Fruit fly (Drosophila melanogaster) whole organism, prepupa: ENCODE data around the gene PGRP-LC.

Source experiments
- Blimp-1 ChIP-seq: fragments of 200-800 bp; sonication (Bioruptor generic); optimal IDR thresholded peaks from 3 replicates; lab custom pipeline; 2017; ENCODE audit warnings: missing biosample characterization, missing genetic modification characterization, mild to moderate bottlenecking, moderate library complexity, missing genetic modification reagents
- CG10669 ChIP-seq: fragments of 200-800 bp; sonication (Bioruptor generic); optimal IDR thresholded peaks from 3 replicates; lab custom pipeline; 2018; ENCODE audit warnings: missing biosample characterization, mild to moderate bottlenecking, missing genetic modification characterization, moderate library complexity
- CG11294 ChIP-seq: fragments of 200-800 bp; sonication (Bioruptor generic); IDR thresholded peaks from 2 replicates; pipeline ENCODE4 v1.3.6; 2022; ENCODE audit warnings: missing biosample characterization, missing genetic modification characterization
- CG11762 ChIP-seq: fragments of 200-800 bp; sonication (Bioruptor generic); optimal IDR thresholded peaks from 3 replicates; lab custom pipeline; 2016; ENCODE audit warnings: missing biosample characterization, missing genetic modification characterization; ENCODE audit not compliant: insufficient read depth
- CG15336 ChIP-seq: fragments of 200-800 bp; sonication (Bioruptor generic); IDR thresholded peaks from 2 replicates; pipeline ENCODE4 v1.3.6; 2022; ENCODE audit warnings: missing biosample characterization, missing genetic modification characterization
- CG1621 ChIP-seq: fragments of 200-800 bp; sonication (Bioruptor generic); optimal IDR thresholded peaks from 3 replicates; lab custom pipeline; 2018; ENCODE audit warnings: missing biosample characterization, mild to moderate bottlenecking, missing genetic modification characterization
- CG16779 ChIP-seq: fragments of 200-800 bp; sonication (Bioruptor generic); optimal IDR thresholded peaks from 3 replicates; lab custom pipeline; 2017; ENCODE audit warnings: missing biosample characterization, mild to moderate bottlenecking, missing genetic modification characterization
- CG31627 ChIP-seq: fragments of 200-800 bp; sonication (Bioruptor generic); optimal IDR thresholded peaks from 3 replicates; lab custom pipeline; 2016; ENCODE audit warnings: missing biosample characterization, missing genetic modification characterization
- CG32006 ChIP-seq: fragments of 200-800 bp; sonication (Bioruptor generic); optimal IDR thresholded peaks from 3 replicates; lab custom pipeline; 2017; ENCODE audit warnings: missing biosample characterization, mild to moderate bottlenecking, missing genetic modification characterization
- CG34406 ChIP-seq: fragments of 200-800 bp; sonication (Bioruptor generic); optimal IDR thresholded peaks from 3 replicates; lab custom pipeline; 2016; ENCODE audit warnings: missing biosample characterization, missing genetic modification characterization
- CG3919 ChIP-seq: fragments of 200-800 bp; sonication (Bioruptor generic); optimal IDR thresholded peaks from 3 replicates; lab custom pipeline; 2016; ENCODE audit warnings: missing biosample characterization, missing genetic modification characterization
- CG4318 ChIP-seq: fragments of 200-800 bp; sonication (Bioruptor generic); optimal IDR thresholded peaks from 3 replicates; lab custom pipeline; 2017; ENCODE audit warnings: missing biosample characterization, mild to moderate bottlenecking, missing genetic modification characterization
- CG6276 ChIP-seq: fragments of 200-800 bp; sonication (Bioruptor generic); optimal IDR thresholded peaks from 2 replicates; lab custom pipeline; 2017; ENCODE audit warnings: missing biosample characterization, mild to moderate bottlenecking, missing genetic modification characterization
- CG6792 ChIP-seq: fragments of 200-800 bp; sonication (Bioruptor generic); optimal IDR thresholded peaks from 3 replicates; lab custom pipeline; 2016; ENCODE audit warnings: missing biosample characterization, missing genetic modification characterization
- CG6808 ChIP-seq: fragments of 200-800 bp; sonication (Bioruptor generic); optimal IDR thresholded peaks from 3 replicates; lab custom pipeline; 2017; ENCODE audit warnings: missing biosample characterization, missing genetic modification characterization, mild to moderate bottlenecking, moderate library complexity, missing genetic modification reagents
- CG6854 ChIP-seq: fragments of 200-800 bp; sonication (Bioruptor generic); optimal IDR thresholded peaks from 2 replicates; lab custom pipeline; 2017; ENCODE audit warnings: missing biosample characterization, mild to moderate bottlenecking, missing genetic modification characterization
- CG7368 ChIP-seq: fragments of 200-800 bp; sonication (Bioruptor generic); optimal IDR thresholded peaks from 3 replicates; lab custom pipeline; 2016; ENCODE audit warnings: missing biosample characterization, missing genetic modification characterization
- CG8119 ChIP-seq: fragments of 200-800 bp; sonication (Bioruptor generic); IDR thresholded peaks from 3 replicates; pipeline ENCODE4 v1.3.6; 2022; ENCODE audit warnings: missing biosample characterization, missing genetic modification characterization
- CG8319 ChIP-seq: fragments of 200-800 bp; sonication (Bioruptor generic); optimal IDR thresholded peaks from 3 replicates; lab custom pipeline; 2016; ENCODE audit warnings: missing biosample characterization, missing genetic modification characterization
- CG9139 ChIP-seq: fragments of 200-800 bp; sonication (Bioruptor generic); optimal IDR thresholded peaks from 3 replicates; lab custom pipeline; 2017; ENCODE audit warnings: missing biosample characterization, mild to moderate bottlenecking, missing genetic modification characterization
- Eip75B ChIP-seq: fragments of 200-800 bp; sonication (Bioruptor generic); optimal IDR thresholded peaks from 3 replicates; lab custom pipeline; 2016; ENCODE audit warnings: missing biosample characterization, missing genetic modification characterization
- Eip78C ChIP-seq: fragments of 200-800 bp; sonication (Bioruptor generic); peaks from one replicate; lab custom pipeline; 2016; ENCODE audit warnings: missing biosample characterization, missing genetic modification characterization
- Eip93F ChIP-seq: fragments of 200-800 bp; sonication (Bioruptor generic); optimal IDR thresholded peaks from 2 replicates; lab custom pipeline; 2016; ENCODE audit warnings: missing biosample characterization, mild to moderate bottlenecking, missing genetic modification characterization
- Ets21C ChIP-seq: fragments of 200-800 bp; sonication (Bioruptor generic); optimal IDR thresholded peaks from 3 replicates; lab custom pipeline; 2016; ENCODE audit warnings: missing biosample characterization, missing genetic modification characterization
- Ets96B ChIP-seq: fragments of 200-800 bp; optimal IDR thresholded peaks from 2 replicates; lab custom pipeline; 2019; ENCODE audit warnings: missing biosample characterization, mild to moderate bottlenecking, missing genetic modification characterization, moderate library complexity
- Gug ChIP-seq: fragments of 200-800 bp; sonication (Bioruptor generic); IDR thresholded peaks from 2 replicates; pipeline ENCODE4 v1.3.6; 2022; ENCODE audit warnings: missing biosample characterization, missing genetic modification characterization
- Hr38 ChIP-seq: sonication (Bioruptor generic); optimal IDR thresholded peaks from 2 replicates; lab custom pipeline; 2016; ENCODE audit warnings: missing biosample characterization, missing genetic modification characterization
- Hr39 ChIP-seq: fragments of 200-800 bp; sonication (Bioruptor generic); optimal IDR thresholded peaks from 2 replicates; lab custom pipeline; 2016; ENCODE audit warnings: missing biosample characterization, missing genetic modification characterization
- Hr4 ChIP-seq: fragments of 200-800 bp; sonication (Bioruptor generic); optimal IDR thresholded peaks from 3 replicates; lab custom pipeline; 2016; ENCODE audit warnings: missing biosample characterization, missing genetic modification characterization
- Lpt ChIP-seq: fragments of 200-800 bp; sonication (Bioruptor generic); optimal IDR thresholded peaks from 3 replicates; lab custom pipeline; 2016; ENCODE audit warnings: missing biosample characterization, missing genetic modification characterization
- Met ChIP-seq: fragments of 200-800 bp; sonication (Bioruptor generic); optimal IDR thresholded peaks from 3 replicates; lab custom pipeline; 2016; ENCODE audit warnings: missing biosample characterization, missing genetic modification characterization
- OdsH ChIP-seq: fragments of 200-800 bp; sonication (Bioruptor generic); optimal IDR thresholded peaks from 3 replicates; lab custom pipeline; 2016; ENCODE audit warnings: missing biosample characterization, missing genetic modification characterization
- Smox ChIP-seq: fragments of 200-800 bp; sonication (Bioruptor generic); optimal IDR thresholded peaks from 3 replicates; lab custom pipeline; 2016; ENCODE audit warnings: missing biosample characterization, missing genetic modification characterization
- Sox102F ChIP-seq: fragments of 200-800 bp; sonication (Bioruptor generic); optimal IDR thresholded peaks from 2 replicates; lab custom pipeline; 2016; ENCODE audit warnings: missing biosample characterization, mild to moderate bottlenecking, missing genetic modification characterization
- Sox14 ChIP-seq: fragments of 200-800 bp; sonication (Bioruptor generic); optimal IDR thresholded peaks from 3 replicates; lab custom pipeline; 2016; ENCODE audit warnings: missing biosample characterization, missing genetic modification characterization
- Sox15 ChIP-seq: fragments of 200-800 bp; sonication (Bioruptor generic); optimal IDR thresholded peaks from 3 replicates; lab custom pipeline; 2016; ENCODE audit warnings: missing biosample characterization, missing genetic modification characterization
- achi ChIP-seq: fragments of 200-800 bp; sonication (Bioruptor generic); optimal IDR thresholded peaks from 3 replicates; lab custom pipeline; 2016; ENCODE audit warnings: missing biosample characterization, missing genetic modification characterization
- acj6 ChIP-seq: fragments of 200-800 bp; sonication (Bioruptor generic); optimal IDR thresholded peaks from 3 replicates; lab custom pipeline; 2016; ENCODE audit warnings: missing biosample characterization, missing genetic modification characterization
- cyc ChIP-seq: fragments of 200-800 bp; sonication (Bioruptor generic); optimal IDR thresholded peaks from 3 replicates; lab custom pipeline; 2016; ENCODE audit warnings: missing biosample characterization, missing genetic modification characterization
- dsx ChIP-seq: fragments of 200-800 bp; optimal IDR thresholded peaks from 3 replicates; lab custom pipeline; 2019; ENCODE audit warnings: missing biosample characterization, mild to moderate bottlenecking, missing genetic modification characterization, moderate library complexity; ENCODE audit not compliant: poor library complexity, severe bottlenecking
- eg ChIP-seq: fragments of 200-800 bp; sonication (Bioruptor generic); IDR thresholded peaks from 3 replicates; pipeline ENCODE4 v1.3.6; 2022; ENCODE audit warnings: missing biosample characterization, missing genetic modification characterization
- esn ChIP-seq: fragments of 200-800 bp; sonication (Bioruptor generic); optimal IDR thresholded peaks from 2 replicates; lab custom pipeline; 2016; ENCODE audit warnings: missing biosample characterization, mild to moderate bottlenecking, missing genetic modification characterization, moderate library complexity
- fd59A ChIP-seq: fragments of 200-800 bp; sonication (Bioruptor generic); optimal IDR thresholded peaks from 2 replicates; lab custom pipeline; 2017; ENCODE audit warnings: missing biosample characterization, mild to moderate bottlenecking, missing genetic modification characterization, missing genetic modification reagents
- fkh ChIP-seq: fragments of 200-800 bp; sonication (Bioruptor generic); optimal IDR thresholded peaks from 3 replicates; lab custom pipeline; 2017; ENCODE audit warnings: missing biosample characterization, mild to moderate bottlenecking, missing genetic modification characterization, moderate library complexity
- net ChIP-seq: fragments of 200-800 bp; sonication (Bioruptor generic); optimal IDR thresholded peaks from 3 replicates; lab custom pipeline; 2016; ENCODE audit warnings: missing biosample characterization, missing genetic modification characterization
- pdm3 ChIP-seq: fragments of 200-800 bp; sonication (Bioruptor generic); optimal IDR thresholded peaks from 3 replicates; lab custom pipeline; 2016; ENCODE audit warnings: missing biosample characterization, missing genetic modification characterization
- salr ChIP-seq, 2 experiments: fragments of 200-800 bp; sonication (Bioruptor generic); optimal IDR thresholded peaks; 3 replicates each; lab custom pipeline; 2016 to 2018; ENCODE audit warnings: missing biosample characterization in 2 of 2, missing genetic modification characterization in 2 of 2, mild to moderate bottlenecking in 1 of 2
- spab ChIP-seq: fragments of 200-800 bp; sonication (Bioruptor generic); optimal IDR thresholded peaks from 2 replicates; lab custom pipeline; 2017; ENCODE audit warnings: missing biosample characterization, mild to moderate bottlenecking, missing genetic modification characterization, missing genetic modification reagents
- svp ChIP-seq: fragments of 200-800 bp; sonication (Bioruptor generic); peaks from one replicate; lab custom pipeline; 2016; ENCODE audit warnings: missing biosample characterization, missing genetic modification characterization
- topi ChIP-seq: fragments of 200-800 bp; sonication (Bioruptor generic); optimal IDR thresholded peaks from 3 replicates; lab custom pipeline; 2016; ENCODE audit warnings: missing biosample characterization, missing genetic modification characterization
- vri ChIP-seq: fragments of 200-800 bp; sonication (Bioruptor generic); optimal IDR thresholded peaks from 3 replicates; lab custom pipeline; 2016; ENCODE audit warnings: missing biosample characterization, mild to moderate bottlenecking, missing genetic modification characterization

The PGRP-LC gene

DNA sequence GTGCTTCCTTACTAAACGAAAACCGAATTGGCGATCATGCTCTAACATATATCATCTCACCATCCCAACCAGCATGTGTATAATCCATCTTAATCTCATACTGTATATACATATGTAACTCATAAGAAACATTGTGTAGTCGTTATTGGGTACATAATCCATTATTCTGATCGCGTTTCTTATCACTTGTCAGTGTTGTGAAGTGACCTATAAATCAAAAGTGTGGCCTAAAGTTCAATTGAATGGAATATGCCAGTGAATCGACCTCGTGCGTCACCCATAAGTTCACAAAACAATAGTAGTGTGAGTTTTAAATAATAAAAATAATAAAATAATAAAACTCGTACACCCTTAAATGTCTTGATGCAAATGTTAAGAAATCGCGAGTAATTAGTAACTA is 6.5 kb downstream of the PGRP-LC start:
- TF ChIP-seq svp (GFP tag; lab: Kevin White, UChicago): peak; percentile 69
- no peak for TF ChIP-seq achi (GFP tag; lab: Kevin White, UChicago)

DNA sequence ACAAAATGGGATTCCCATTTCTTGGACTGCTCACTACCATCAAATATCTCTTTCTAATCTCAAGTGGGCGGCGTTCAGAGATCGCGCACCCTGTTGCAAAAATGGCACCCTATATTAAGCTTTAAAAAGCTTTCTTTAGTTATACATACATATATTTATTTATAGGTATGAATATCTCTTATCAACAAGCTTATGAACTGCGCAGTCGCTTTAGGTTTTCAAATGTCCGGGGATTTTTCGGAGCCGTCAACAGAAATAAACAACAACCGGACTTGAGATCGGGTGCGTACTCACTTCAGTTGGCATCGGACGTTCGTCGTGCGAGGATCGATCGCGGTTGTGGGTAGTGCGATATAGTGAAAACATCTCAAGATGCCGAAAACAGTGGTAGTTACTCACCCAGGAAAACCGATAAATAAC is 10.7 kb downstream of the PGRP-LC start, which contains the start of gene PGRP-LF:
Gene PGRP-LF (plus strand): TSS at position 296 of the 420 bp plus-strand sequence.
- TF ChIP-seq CG15336 (no peak), Ets96B (tag; lab: Kevin White, UChicago) (no peak), Hr4 (GFP tag; lab: Kevin White, UChicago) (peak; percentile 37), salr (GFP tag; optimal IDR thresholded peaks at IDR 0.05; lab: Kevin White, UChicago) (no peak), dsx (GFP tag; lab: Kevin White, UChicago) (no peak), CG4318 (GFP tag; lab: Kevin White, UChicago) (no peak), CG32006 (GFP tag; lab: Kevin White, UChicago) (no peak), pdm3 (GFP tag; lab: Kevin White, UChicago) (no peak), CG9139 (GFP tag; lab: Kevin White, UChicago) (no peak), CG11294 (GFP tag; lab: Robert Waterston, UW) (no peak), CG11762 (GFP tag; lab: Kevin White, UChicago) (no peak), CG6276 (GFP tag; lab: Kevin White, UChicago) (no peak), CG16779 (tag; lab: Kevin White, UChicago) (peak; percentile 58), esn (GFP tag; lab: Kevin White, UChicago) (peak; percentile 37), vri (GFP tag; lab: Kevin White, UChicago) (peak; percentile 32), CG6808 (GFP tag; lab: Kevin White, UChicago) (no peak), CG10669 (GFP tag; lab: Kevin White, UChicago) (no peak), eg (GFP tag; lab: Robert Waterston, UW) (no peak), OdsH (peak; percentile 38), Eip93F (GFP tag; lab: Kevin White, UChicago) (peak; percentile 58), CG6854 (no peak), Blimp-1 (GFP tag; lab: Kevin White, UChicago) (no peak), CG7368 (no peak), svp (GFP tag; lab: Kevin White, UChicago) (peak; percentile 79), Smox (GFP tag; lab: Kevin White, UChicago) (no peak), CG8319 (GFP tag; lab: Kevin White, UChicago) (no peak), spab (GFP tag; lab: Kevin White, UChicago) (no peak), Met (GFP tag; lab: Kevin White, UChicago) (peak; percentile 20), acj6 (GFP tag; lab: Kevin White, UChicago) (no peak), fkh (GFP tag; lab: Kevin White, UChicago) (peak; percentile 80), Eip78C (GFP tag; lab: Kevin White, UChicago) (peak; percentile 77), CG8119 (no peak), Hr38 (GFP tag; lab: Kevin White, UChicago) (no peak), CG6792 (no peak), CG1621 (tag; lab: Kevin White, UChicago) (peak; percentile 46), topi (GFP tag; lab: Kevin White, UChicago) (peak; percentile 22), CG34406 (peak; percentile 14), CG3919 (GFP tag; lab: Kevin White, UChicago) (no peak), cyc (GFP tag; lab: Kevin White, UChicago) (no peak), fd59A (GFP tag; lab: Kevin White, UChicago) (no peak), Ets21C (no peak), net (GFP tag; lab: Kevin White, UChicago) (no peak), Sox14 (GFP tag; lab: Kevin White, UChicago) (no peak), Gug (GFP tag; lab: Robert Waterston, UW) (no peak), CG31627 (GFP tag; lab: Kevin White, UChicago) (peak; percentile 9), Hr39 (GFP tag; lab: Kevin White, UChicago) (no peak), Lpt (GFP tag; lab: Kevin White, UChicago) (no peak), Sox15 (GFP tag; lab: Kevin White, UChicago) (no peak), Sox102F (GFP tag; lab: Kevin White, UChicago) (peak; percentile 21), Eip75B (peak; percentile 7)
